Fruit fly (Drosophila melanogaster) whole organism, prepupa: Measurements from ENCODE around the gene Swip-1.
A peak's percentile ranks its signal among the peaks of the same experiment; 100 is the strongest.

Experiments
- Blimp-1 ChIP-seq: fragments of 200-800 bp; sonication (Bioruptor generic); optimal IDR thresholded peaks from 3 replicates; lab custom pipeline; 2017; ENCODE audit warnings: missing biosample characterization, missing genetic modification characterization, mild to moderate bottlenecking, moderate library complexity, missing genetic modification reagents
- CG10669 ChIP-seq: fragments of 200-800 bp; sonication (Bioruptor generic); optimal IDR thresholded peaks from 3 replicates; lab custom pipeline; 2018; ENCODE audit warnings: missing biosample characterization, mild to moderate bottlenecking, missing genetic modification characterization, moderate library complexity
- CG11294 ChIP-seq: fragments of 200-800 bp; sonication (Bioruptor generic); IDR thresholded peaks from 2 replicates; pipeline ENCODE4 v1.3.6; 2022; ENCODE audit warnings: missing biosample characterization, missing genetic modification characterization
- CG11762 ChIP-seq: fragments of 200-800 bp; sonication (Bioruptor generic); optimal IDR thresholded peaks from 3 replicates; lab custom pipeline; 2016; ENCODE audit warnings: missing biosample characterization, missing genetic modification characterization; ENCODE audit not compliant: insufficient read depth
- CG11902 ChIP-seq: fragments of 200-800 bp; sonication (Bioruptor generic); optimal IDR thresholded peaks from 3 replicates; lab custom pipeline; 2016; ENCODE audit warnings: missing biosample characterization, missing genetic modification characterization
- CG15336 ChIP-seq: fragments of 200-800 bp; sonication (Bioruptor generic); IDR thresholded peaks from 2 replicates; pipeline ENCODE4 v1.3.6; 2022; ENCODE audit warnings: missing biosample characterization, missing genetic modification characterization
- CG1621 ChIP-seq: fragments of 200-800 bp; sonication (Bioruptor generic); optimal IDR thresholded peaks from 3 replicates; lab custom pipeline; 2018; ENCODE audit warnings: missing biosample characterization, mild to moderate bottlenecking, missing genetic modification characterization
- CG16779 ChIP-seq: fragments of 200-800 bp; sonication (Bioruptor generic); optimal IDR thresholded peaks from 3 replicates; lab custom pipeline; 2017; ENCODE audit warnings: missing biosample characterization, mild to moderate bottlenecking, missing genetic modification characterization
- CG3032 ChIP-seq: fragments of 200-800 bp; optimal IDR thresholded peaks from 2 replicates; lab custom pipeline; 2019; ENCODE audit warnings: missing biosample characterization, mild to moderate bottlenecking, missing genetic modification characterization, moderate library complexity
- CG31627 ChIP-seq: fragments of 200-800 bp; sonication (Bioruptor generic); optimal IDR thresholded peaks from 3 replicates; lab custom pipeline; 2016; ENCODE audit warnings: missing biosample characterization, missing genetic modification characterization
- CG32006 ChIP-seq: fragments of 200-800 bp; sonication (Bioruptor generic); optimal IDR thresholded peaks from 3 replicates; lab custom pipeline; 2017; ENCODE audit warnings: missing biosample characterization, mild to moderate bottlenecking, missing genetic modification characterization
- CG34406 ChIP-seq: fragments of 200-800 bp; sonication (Bioruptor generic); optimal IDR thresholded peaks from 3 replicates; lab custom pipeline; 2016; ENCODE audit warnings: missing biosample characterization, missing genetic modification characterization
- CG4318 ChIP-seq: fragments of 200-800 bp; sonication (Bioruptor generic); optimal IDR thresholded peaks from 3 replicates; lab custom pipeline; 2017; ENCODE audit warnings: missing biosample characterization, mild to moderate bottlenecking, missing genetic modification characterization
- CG6163 ChIP-seq: fragments of 200-800 bp; sonication (Bioruptor generic); IDR thresholded peaks from 3 replicates; pipeline ENCODE4 v1.3.6; 2022; ENCODE audit warnings: missing biosample characterization, missing genetic modification characterization
- CG6276 ChIP-seq: fragments of 200-800 bp; sonication (Bioruptor generic); optimal IDR thresholded peaks from 2 replicates; lab custom pipeline; 2017; ENCODE audit warnings: missing biosample characterization, mild to moderate bottlenecking, missing genetic modification characterization
- CG6792 ChIP-seq: fragments of 200-800 bp; sonication (Bioruptor generic); optimal IDR thresholded peaks from 3 replicates; lab custom pipeline; 2016; ENCODE audit warnings: missing biosample characterization, missing genetic modification characterization
- CG6808 ChIP-seq: fragments of 200-800 bp; sonication (Bioruptor generic); optimal IDR thresholded peaks from 3 replicates; lab custom pipeline; 2017; ENCODE audit warnings: missing biosample characterization, missing genetic modification characterization, mild to moderate bottlenecking, moderate library complexity, missing genetic modification reagents
- CG6854 ChIP-seq: fragments of 200-800 bp; sonication (Bioruptor generic); optimal IDR thresholded peaks from 2 replicates; lab custom pipeline; 2017; ENCODE audit warnings: missing biosample characterization, mild to moderate bottlenecking, missing genetic modification characterization
- CG7368 ChIP-seq: fragments of 200-800 bp; sonication (Bioruptor generic); optimal IDR thresholded peaks from 3 replicates; lab custom pipeline; 2016; ENCODE audit warnings: missing biosample characterization, missing genetic modification characterization
- CG8119 ChIP-seq: fragments of 200-800 bp; sonication (Bioruptor generic); IDR thresholded peaks from 3 replicates; pipeline ENCODE4 v1.3.6; 2022; ENCODE audit warnings: missing biosample characterization, missing genetic modification characterization
- CG8319 ChIP-seq: fragments of 200-800 bp; sonication (Bioruptor generic); optimal IDR thresholded peaks from 3 replicates; lab custom pipeline; 2016; ENCODE audit warnings: missing biosample characterization, missing genetic modification characterization
- CG8632 ChIP-seq: fragments of 200-800 bp; sonication (Bioruptor generic); optimal IDR thresholded peaks from 3 replicates; lab custom pipeline; 2016; ENCODE audit warnings: missing biosample characterization, missing genetic modification characterization
- CG9139 ChIP-seq: fragments of 200-800 bp; sonication (Bioruptor generic); optimal IDR thresholded peaks from 3 replicates; lab custom pipeline; 2017; ENCODE audit warnings: missing biosample characterization, mild to moderate bottlenecking, missing genetic modification characterization
- Eip75B ChIP-seq: fragments of 200-800 bp; sonication (Bioruptor generic); optimal IDR thresholded peaks from 3 replicates; lab custom pipeline; 2016; ENCODE audit warnings: missing biosample characterization, missing genetic modification characterization
- Eip93F ChIP-seq: fragments of 200-800 bp; sonication (Bioruptor generic); optimal IDR thresholded peaks from 2 replicates; lab custom pipeline; 2016; ENCODE audit warnings: missing biosample characterization, mild to moderate bottlenecking, missing genetic modification characterization
- Ets21C ChIP-seq: fragments of 200-800 bp; sonication (Bioruptor generic); optimal IDR thresholded peaks from 3 replicates; lab custom pipeline; 2016; ENCODE audit warnings: missing biosample characterization, missing genetic modification characterization
- Ets96B ChIP-seq: fragments of 200-800 bp; optimal IDR thresholded peaks from 2 replicates; lab custom pipeline; 2019; ENCODE audit warnings: missing biosample characterization, mild to moderate bottlenecking, missing genetic modification characterization, moderate library complexity
- Hr39 ChIP-seq: fragments of 200-800 bp; sonication (Bioruptor generic); optimal IDR thresholded peaks from 2 replicates; lab custom pipeline; 2016; ENCODE audit warnings: missing biosample characterization, missing genetic modification characterization
- Lpt ChIP-seq: fragments of 200-800 bp; sonication (Bioruptor generic); optimal IDR thresholded peaks from 3 replicates; lab custom pipeline; 2016; ENCODE audit warnings: missing biosample characterization, missing genetic modification characterization
- Met ChIP-seq: fragments of 200-800 bp; sonication (Bioruptor generic); optimal IDR thresholded peaks from 3 replicates; lab custom pipeline; 2016; ENCODE audit warnings: missing biosample characterization, missing genetic modification characterization
- OdsH ChIP-seq: fragments of 200-800 bp; sonication (Bioruptor generic); optimal IDR thresholded peaks from 3 replicates; lab custom pipeline; 2016; ENCODE audit warnings: missing biosample characterization, missing genetic modification characterization
- Smox ChIP-seq: fragments of 200-800 bp; sonication (Bioruptor generic); optimal IDR thresholded peaks from 3 replicates; lab custom pipeline; 2016; ENCODE audit warnings: missing biosample characterization, missing genetic modification characterization
- Sox102F ChIP-seq: fragments of 200-800 bp; sonication (Bioruptor generic); optimal IDR thresholded peaks from 2 replicates; lab custom pipeline; 2016; ENCODE audit warnings: missing biosample characterization, mild to moderate bottlenecking, missing genetic modification characterization
- Sox14 ChIP-seq: fragments of 200-800 bp; sonication (Bioruptor generic); optimal IDR thresholded peaks from 3 replicates; lab custom pipeline; 2016; ENCODE audit warnings: missing biosample characterization, missing genetic modification characterization
- Sox15 ChIP-seq: fragments of 200-800 bp; sonication (Bioruptor generic); optimal IDR thresholded peaks from 3 replicates; lab custom pipeline; 2016; ENCODE audit warnings: missing biosample characterization, missing genetic modification characterization
- acj6 ChIP-seq: fragments of 200-800 bp; sonication (Bioruptor generic); optimal IDR thresholded peaks from 3 replicates; lab custom pipeline; 2016; ENCODE audit warnings: missing biosample characterization, missing genetic modification characterization
- cyc ChIP-seq: fragments of 200-800 bp; sonication (Bioruptor generic); optimal IDR thresholded peaks from 3 replicates; lab custom pipeline; 2016; ENCODE audit warnings: missing biosample characterization, missing genetic modification characterization
- dac ChIP-seq: fragments of 200-800 bp; sonication (Bioruptor generic); optimal IDR thresholded peaks from 2 replicates; lab custom pipeline; 2017; ENCODE audit warnings: missing biosample characterization, mild to moderate bottlenecking, missing genetic modification characterization
- eg ChIP-seq: fragments of 200-800 bp; sonication (Bioruptor generic); IDR thresholded peaks from 3 replicates; pipeline ENCODE4 v1.3.6; 2022; ENCODE audit warnings: missing biosample characterization, missing genetic modification characterization
- fd59A ChIP-seq: fragments of 200-800 bp; sonication (Bioruptor generic); optimal IDR thresholded peaks from 2 replicates; lab custom pipeline; 2017; ENCODE audit warnings: missing biosample characterization, mild to moderate bottlenecking, missing genetic modification characterization, missing genetic modification reagents
- fd85E ChIP-seq: fragments of 200-800 bp; sonication (Bioruptor generic); optimal IDR thresholded peaks from 3 replicates; lab custom pipeline; 2016; ENCODE audit warnings: missing biosample characterization, missing genetic modification characterization
- fkh ChIP-seq: fragments of 200-800 bp; sonication (Bioruptor generic); optimal IDR thresholded peaks from 3 replicates; lab custom pipeline; 2017; ENCODE audit warnings: missing biosample characterization, mild to moderate bottlenecking, missing genetic modification characterization, moderate library complexity
- lz ChIP-seq: fragments of 200-800 bp; sonication (Bioruptor generic); optimal IDR thresholded peaks from 3 replicates; lab custom pipeline; 2016; ENCODE audit warnings: missing biosample characterization, missing genetic modification characterization
- net ChIP-seq: fragments of 200-800 bp; sonication (Bioruptor generic); optimal IDR thresholded peaks from 3 replicates; lab custom pipeline; 2016; ENCODE audit warnings: missing biosample characterization, missing genetic modification characterization
- pdm3 ChIP-seq: fragments of 200-800 bp; sonication (Bioruptor generic); optimal IDR thresholded peaks from 3 replicates; lab custom pipeline; 2016; ENCODE audit warnings: missing biosample characterization, missing genetic modification characterization
- salr ChIP-seq, 2 experiments: fragments of 200-800 bp; sonication (Bioruptor generic); optimal IDR thresholded peaks; 3 replicates each; lab custom pipeline; 2016 to 2018; ENCODE audit warnings: missing biosample characterization in 2 of 2, missing genetic modification characterization in 2 of 2, mild to moderate bottlenecking in 1 of 2
- spab ChIP-seq: fragments of 200-800 bp; sonication (Bioruptor generic); optimal IDR thresholded peaks from 2 replicates; lab custom pipeline; 2017; ENCODE audit warnings: missing biosample characterization, mild to moderate bottlenecking, missing genetic modification characterization, missing genetic modification reagents
- ss ChIP-seq, 2 experiments: fragments of 200-800 bp; sonication (Bioruptor generic); optimal IDR thresholded peaks; 2 replicates in 1 of 2; 3 replicates in 1 of 2; lab custom pipeline; 2017 to 2018; ENCODE audit warnings: mild to moderate bottlenecking in 2 of 2, missing biosample characterization in 2 of 2, missing genetic modification characterization in 2 of 2, moderate library complexity in 1 of 2
- svp ChIP-seq: fragments of 200-800 bp; sonication (Bioruptor generic); peaks from one replicate; lab custom pipeline; 2016; ENCODE audit warnings: missing biosample characterization, missing genetic modification characterization
- topi ChIP-seq: fragments of 200-800 bp; sonication (Bioruptor generic); optimal IDR thresholded peaks from 3 replicates; lab custom pipeline; 2016; ENCODE audit warnings: missing biosample characterization, missing genetic modification characterization
- vri ChIP-seq: fragments of 200-800 bp; sonication (Bioruptor generic); optimal IDR thresholded peaks from 3 replicates; lab custom pipeline; 2016; ENCODE audit warnings: missing biosample characterization, mild to moderate bottlenecking, missing genetic modification characterization

Swip-1 gene

DNA sequence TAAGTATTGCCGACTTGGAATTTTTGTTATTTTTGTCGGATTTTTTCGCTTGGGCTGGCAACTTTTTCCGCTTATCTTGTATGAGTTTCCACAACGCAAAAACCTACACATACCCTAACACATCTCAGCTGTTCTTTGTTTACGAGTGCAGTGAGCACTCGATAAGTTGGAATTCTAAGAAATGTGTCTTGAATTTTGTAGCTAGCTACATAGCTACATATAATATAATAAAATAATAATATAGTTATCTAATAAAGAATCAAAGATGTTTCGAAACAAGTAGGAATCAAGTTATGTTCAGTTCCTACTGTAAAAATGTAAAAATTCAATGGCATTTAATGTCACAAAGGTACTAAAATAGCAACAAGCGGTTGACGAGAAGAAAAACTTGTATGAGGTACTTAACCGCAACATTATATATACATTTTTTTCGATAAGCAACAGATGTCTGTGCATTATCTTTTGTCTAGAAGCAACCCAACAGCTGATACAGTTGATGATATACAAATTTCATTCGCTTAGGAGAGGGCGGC, 29.9 kb downstream of the Swip-1 start, which contains the start of gene Bhmt:
Gene Bhmt, minus strand, starts transcription at position 170 of the 533 bp plus-strand sequence.
- TF ChIP-seq fd59A: peak; percentile 48
- peak; percentile 78 for TF ChIP-seq Met
- peak; percentile 70 for TF ChIP-seq fd85E (GFP tag; lab: Kevin White, UChicago)
- TF ChIP-seq ss (GFP tag; optimal IDR thresholded peaks at IDR 0.05; lab: Kevin White, UChicago): peak in 1 of 2 experiments; percentile 88
- TF ChIP-seq Eip93F (GFP tag; lab: Kevin White, UChicago): peak; percentile 89
- peak; percentile 76 for TF ChIP-seq spab
- peak; percentile 72 for TF ChIP-seq vri (GFP tag; lab: Kevin White, UChicago)
- TF ChIP-seq CG10669 (GFP tag; lab: Kevin White, UChicago): peak; percentile 87
- peak; percentile 76 for TF ChIP-seq CG11902
- TF ChIP-seq Sox14 (GFP tag; lab: Kevin White, UChicago): peak; percentile 86
- TF ChIP-seq Smox (GFP tag; lab: Kevin White, UChicago): peak; percentile 65
- peak; percentile 86 for TF ChIP-seq OdsH (GFP tag; lab: Kevin White, UChicago)
- peak; percentile 92 for TF ChIP-seq svp (GFP tag; lab: Kevin White, UChicago)
- peak; percentile 65 for TF ChIP-seq CG8319 (GFP tag; lab: Kevin White, UChicago)
- TF ChIP-seq eg (GFP tag; lab: Robert Waterston, UW): peak; percentile 93
- TF ChIP-seq CG3032 (tag; lab: Kevin White, UChicago): peak; percentile 86
- peak; percentile 82 for TF ChIP-seq Sox102F (GFP tag; lab: Kevin White, UChicago)
- TF ChIP-seq CG8119 (GFP tag; lab: Robert Waterston, UW): peak; percentile 86
- no peak for TF ChIP-seq pdm3
- TF ChIP-seq CG8632 (GFP tag; lab: Kevin White, UChicago): peak; percentile 89
- TF ChIP-seq CG6854 (GFP tag; lab: Kevin White, UChicago): peak; percentile 79
- TF ChIP-seq Ets96B (tag; lab: Kevin White, UChicago): peak; percentile 92
- peak; percentile 69 for TF ChIP-seq Lpt (GFP tag; lab: Kevin White, UChicago)
- TF ChIP-seq salr (GFP tag; optimal IDR thresholded peaks at IDR 0.05; lab: Kevin White, UChicago): peak; percentile 65 to 69
- TF ChIP-seq acj6 (GFP tag; lab: Kevin White, UChicago): peak; percentile 84
- TF ChIP-seq CG11294 (GFP tag; lab: Robert Waterston, UW): peak; percentile 81
- peak; percentile 66 for TF ChIP-seq lz (GFP tag; lab: Kevin White, UChicago)
- peak; percentile 54 for TF ChIP-seq CG31627
- TF ChIP-seq CG1621 (tag; lab: Kevin White, UChicago): peak; percentile 72
- TF ChIP-seq Sox15 (GFP tag; lab: Kevin White, UChicago): peak; percentile 62
- TF ChIP-seq CG34406 (GFP tag; lab: Kevin White, UChicago): peak; percentile 89
- TF ChIP-seq dac (GFP tag; lab: Kevin White, UChicago): peak; percentile 34
- TF ChIP-seq fkh (GFP tag; lab: Kevin White, UChicago): peak; percentile 82
- TF ChIP-seq CG7368 (GFP tag; lab: Kevin White, UChicago): peak; percentile 85
- TF ChIP-seq topi (GFP tag; lab: Kevin White, UChicago): peak; percentile 80
- TF ChIP-seq CG11762 (GFP tag; lab: Kevin White, UChicago): peak; percentile 79
- peak; percentile 82 for TF ChIP-seq CG9139
- peak; percentile 57 for TF ChIP-seq Ets21C (GFP tag; lab: Kevin White, UChicago)
- TF ChIP-seq CG6792 (GFP tag; lab: Kevin White, UChicago): peak; percentile 86
- TF ChIP-seq CG15336 (GFP tag; lab: Robert Waterston, UW): peak; percentile 87
- TF ChIP-seq CG16779 (tag; lab: Kevin White, UChicago): peak; percentile 85
- TF ChIP-seq CG4318 (GFP tag; lab: Kevin White, UChicago): peak; percentile 56
- TF ChIP-seq Blimp-1 (GFP tag; lab: Kevin White, UChicago): peak; percentile 67
- peak; percentile 78 for TF ChIP-seq CG6276 (GFP tag; lab: Kevin White, UChicago)
- TF ChIP-seq CG6163 (GFP tag; lab: Robert Waterston, UW): peak; percentile 93
- peak; percentile 80 for TF ChIP-seq CG32006 (GFP tag; lab: Kevin White, UChicago)
- TF ChIP-seq net (GFP tag; lab: Kevin White, UChicago): peak; percentile 80
- peak; percentile 59 for TF ChIP-seq Hr39
- TF ChIP-seq cyc (GFP tag; lab: Kevin White, UChicago): peak; percentile 61
- TF ChIP-seq Eip75B (GFP tag; lab: Kevin White, UChicago): peak; percentile 71
- TF ChIP-seq CG6808: peak; percentile 80
